Fruit fly (Drosophila melanogaster) whole organism, embryonic: ENCODE measurements around the gene CG10035.

Experiments
- D19A ChIP-seq: fragments of 200-800 bp; optimal IDR thresholded peaks from 3 replicates; lab custom pipeline; 2019; ENCODE audit warnings: missing biosample characterization, mild to moderate bottlenecking, missing genetic modification characterization, moderate library complexity
- crp ChIP-seq, 2 experiments: fragments of 200-800 bp; sonication (Bioruptor generic); optimal IDR thresholded peaks; 2 replicates in 1 of 2; 3 replicates in 1 of 2; lab custom pipeline; 2017; ENCODE audit warnings: missing biosample characterization in 2 of 2, missing genetic modification characterization in 2 of 2, mild to moderate bottlenecking in 1 of 2, moderate library complexity in 1 of 2

- TF ChIP-seq D19A (tag; lab: Kevin White, UChicago): no peak
- no peak for TF ChIP-seq crp (GFP tag; optimal IDR thresholded peaks at IDR 0.05; lab: Kevin White, UChicago)
Measured at dm6 chr3R:12398620-12399247, 16.2 kb upstream of the CG10035 start, which contains the start of gene Cyp9f3.
